Fruit fly (Drosophila melanogaster): ENCODE measurements around the gene Ntl.

DNA sequence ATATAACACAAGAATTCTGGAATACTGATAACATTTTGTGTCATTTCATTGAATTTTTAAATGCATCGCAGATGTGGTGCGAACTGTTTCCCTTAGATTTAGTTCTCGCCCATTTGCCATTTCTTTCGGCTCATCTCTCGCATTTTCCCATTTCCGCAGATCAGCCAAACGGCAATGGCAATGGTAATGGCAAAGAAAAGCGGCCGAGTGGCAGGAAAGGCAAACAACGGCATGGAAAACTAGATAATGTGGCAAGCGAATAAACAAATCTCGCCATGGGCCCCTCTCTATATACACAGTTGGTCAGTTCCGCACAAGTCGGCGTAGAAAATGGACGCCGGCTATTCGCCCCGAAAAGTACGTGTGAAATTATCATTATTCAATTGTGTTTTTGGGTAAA, 44.9 kb upstream of the Ntl start, which contains the start of gene Myo28B1:
- TF ChIP-seq Dll (optimal IDR thresholded peaks at IDR 0.05) = no peak
- TF ChIP-seq CG8478 (optimal IDR thresholded peaks at IDR 0.05) = no peak
- TF ChIP-seq usp (GFP tag; optimal IDR thresholded peaks at IDR 0.05) = no peak
- TF ChIP-seq psq (optimal IDR thresholded peaks at IDR 0.05) = no peak
